Fruit fly (Drosophila melanogaster) whole organism, embryonic: ENCODE results near the gene baf.

Source experiments
- Asciz ChIP-seq: fragments of 200-800 bp; sonication (Bioruptor generic); optimal IDR thresholded peaks from 2 replicates; lab custom pipeline; 2017; ENCODE audit warnings: missing biosample characterization, mild to moderate bottlenecking, missing genetic modification characterization, missing genetic modification reagents
- Atf3 ChIP-seq: fragments of 200-800 bp; sonication (Bioruptor generic); optimal IDR thresholded peaks from 3 replicates; lab custom pipeline; 2016; ENCODE audit warnings: missing biosample characterization, missing genetic modification characterization
- Awh ChIP-seq: fragments of 200-800 bp; sonication (Bioruptor generic); IDR thresholded peaks from 2 replicates; pipeline ENCODE4, ENCODE4 v1.3.6; 2022; ENCODE audit warnings: missing biosample characterization, missing genetic modification characterization
- CG10267 ChIP-seq: fragments of 200-800 bp; sonication (Bioruptor generic); optimal IDR thresholded peaks from 2 replicates; lab custom pipeline; 2018; ENCODE audit warnings: missing biosample characterization, mild to moderate bottlenecking, missing genetic modification characterization, moderate library complexity
- CG10543 ChIP-seq: fragments of 200-800 bp; sonication (Bioruptor generic); optimal IDR thresholded peaks from 3 replicates; lab custom pipeline; 2017; ENCODE audit warnings: missing biosample characterization, mild to moderate bottlenecking, missing genetic modification characterization, moderate library complexity
- CG10959 ChIP-seq: fragments of 200-800 bp; sonication (Bioruptor generic); IDR thresholded peaks from 2 replicates; pipeline ENCODE4 v1.3.6; 2022; ENCODE audit warnings: missing biosample characterization, missing genetic modification characterization
- CG11085 ChIP-seq: fragments of 200-800 bp; sonication (Bioruptor generic); IDR thresholded peaks from 2 replicates; pipeline ENCODE4 v1.3.6; 2022; ENCODE audit warnings: missing biosample characterization, missing genetic modification characterization
- CG11723 ChIP-seq: fragments of 200-800 bp; sonication (Bioruptor generic); optimal IDR thresholded peaks from 2 replicates; lab custom pipeline; 2017; ENCODE audit warnings: missing biosample characterization, mild to moderate bottlenecking, missing genetic modification characterization
- CG12236 ChIP-seq: fragments of 200-800 bp; sonication (Bioruptor generic); optimal IDR thresholded peaks from 2 replicates; lab custom pipeline; 2016; ENCODE audit warnings: missing biosample characterization, missing genetic modification characterization
- CG13775 ChIP-seq: fragments of 200-800 bp; sonication (Bioruptor generic); optimal IDR thresholded peaks from 3 replicates; lab custom pipeline; 2017; ENCODE audit warnings: missing biosample characterization, mild to moderate bottlenecking, missing genetic modification characterization
- CG15479 ChIP-seq: fragments of 200-800 bp; sonication (Bioruptor generic); optimal IDR thresholded peaks from 3 replicates; lab custom pipeline; 2019; ENCODE audit warnings: missing biosample characterization, mild to moderate bottlenecking, missing genetic modification characterization, moderate library complexity
- CG16815 ChIP-seq: fragments of 200-800 bp; sonication (Bioruptor generic); optimal IDR thresholded peaks from 3 replicates; lab custom pipeline; 2017; ENCODE audit warnings: missing biosample characterization, mild to moderate bottlenecking, missing genetic modification characterization
- CG17829 ChIP-seq: fragments of 200-800 bp; optimal IDR thresholded peaks from 2 replicates; lab custom pipeline; 2019; ENCODE audit warnings: missing biosample characterization, mild to moderate bottlenecking, missing genetic modification characterization, moderate library complexity
- CG2199 ChIP-seq: fragments of 200-800 bp; sonication (Bioruptor generic); IDR thresholded peaks from 3 replicates; pipeline ENCODE4 v1.3.6; 2022; ENCODE audit warnings: missing biosample characterization, missing genetic modification characterization
- CG3281 ChIP-seq: fragments of 200-800 bp; sonication (Bioruptor generic); optimal IDR thresholded peaks from 3 replicates; lab custom pipeline; 2017; ENCODE audit warnings: missing biosample characterization, mild to moderate bottlenecking, missing genetic modification characterization
- CG3995 ChIP-seq: fragments of 200-800 bp; sonication (Bioruptor generic); optimal IDR thresholded peaks from 3 replicates; lab custom pipeline; 2016; ENCODE audit warnings: missing biosample characterization, missing genetic modification characterization
- CG4707 ChIP-seq: fragments of 200-800 bp; sonication (Bioruptor generic); optimal IDR thresholded peaks from 2 replicates; lab custom pipeline; 2018; ENCODE audit warnings: missing biosample characterization, mild to moderate bottlenecking, missing genetic modification characterization, moderate library complexity
- CG6689 ChIP-seq: fragments of 200-800 bp; sonication (Bioruptor generic); IDR thresholded peaks from 2 replicates; pipeline ENCODE4 v1.3.6; 2022; ENCODE audit warnings: missing biosample characterization, missing genetic modification characterization
- CG7357 ChIP-seq: fragments of 200-800 bp; sonication (Bioruptor generic); IDR thresholded peaks from 3 replicates; pipeline ENCODE4 v1.3.6; 2022; ENCODE audit warnings: missing biosample characterization, missing genetic modification characterization
- CG8089 ChIP-seq: fragments of 200-800 bp; sonication (Bioruptor generic); optimal IDR thresholded peaks from 3 replicates; lab custom pipeline; 2016; ENCODE audit warnings: missing biosample characterization, missing genetic modification characterization
- CG8281 ChIP-seq: fragments of 200-800 bp; sonication (Bioruptor generic); optimal IDR thresholded peaks from 2 replicates; lab custom pipeline; 2018; ENCODE audit warnings: missing biosample characterization, mild to moderate bottlenecking, missing genetic modification characterization, moderate library complexity
- CG9609 ChIP-seq: fragments of 200-800 bp; sonication (Bioruptor generic); optimal IDR thresholded peaks from 3 replicates; lab custom pipeline; 2016; ENCODE audit warnings: missing biosample characterization, missing genetic modification characterization
- CG9727 ChIP-seq: fragments of 200-800 bp; sonication (Bioruptor generic); optimal IDR thresholded peaks from 3 replicates; lab custom pipeline; 2017; ENCODE audit warnings: missing biosample characterization, mild to moderate bottlenecking, missing genetic modification characterization
- Hr39 ChIP-seq: fragments of >200 bp; optimal IDR thresholded peaks from 2 replicates; lab custom pipeline; 2017
- Lhr ChIP-seq: fragments of 200-800 bp; sonication (Bioruptor generic); optimal IDR thresholded peaks from 3 replicates; lab custom pipeline; 2017; ENCODE audit warnings: mild to moderate bottlenecking, missing biosample characterization, missing genetic modification reagents, missing genetic modification characterization
- Lpt ChIP-seq: fragments of >200 bp; optimal IDR thresholded peaks from 2 replicates; lab custom pipeline; 2018; ENCODE audit warnings: missing biosample characterization, missing genetic modification characterization
- Neu2 ChIP-seq: fragments of 200-800 bp; sonication (Bioruptor generic); optimal IDR thresholded peaks from 3 replicates; lab custom pipeline; 2016; ENCODE audit warnings: missing biosample characterization, missing genetic modification characterization, borderline replicate concordance
- Poxn ChIP-seq: fragments of 200-800 bp; sonication (Bioruptor generic); IDR thresholded peaks from 2 replicates; pipeline ENCODE4 v1.3.6; 2022; ENCODE audit warnings: missing biosample characterization, missing genetic modification characterization
- Side ChIP-seq: fragments of 200-800 bp; sonication (Bioruptor generic); optimal IDR thresholded peaks from 2 replicates; lab custom pipeline; 2016; ENCODE audit warnings: missing biosample characterization, missing genetic modification characterization
- ac ChIP-seq: fragments of 200-800 bp; sonication (Bioruptor generic); optimal IDR thresholded peaks from 3 replicates; lab custom pipeline; 2017; ENCODE audit warnings: missing biosample characterization, mild to moderate bottlenecking, missing genetic modification characterization
- ap ChIP-seq: fragments of 200-800 bp; sonication (Bioruptor generic); IDR thresholded peaks from 2 replicates; pipeline ENCODE4 v1.3.6; 2022; ENCODE audit warnings: missing biosample characterization, missing genetic modification characterization
- chn ChIP-seq: fragments of 200-800 bp; sonication (Bioruptor generic); optimal IDR thresholded peaks from 2 replicates; lab custom pipeline; 2016; ENCODE audit warnings: missing biosample characterization, missing genetic modification characterization
- ci ChIP-seq: fragments of 200-800 bp; sonication (Bioruptor generic); IDR thresholded peaks from 3 replicates; pipeline ENCODE4 v1.3.6; 2022; ENCODE audit warnings: missing biosample characterization, missing genetic modification characterization
- dan ChIP-seq: fragments of 200-800 bp; sonication (Bioruptor generic); IDR thresholded peaks from 2 replicates; pipeline ENCODE4 v1.3.6; 2022; ENCODE audit warnings: missing biosample characterization, missing genetic modification characterization
- dpn ChIP-seq, 2 experiments: fragments of 200-800 bp; sonication (Bioruptor generic); optimal IDR thresholded peaks; 3 replicates each; lab custom pipeline; 2016; ENCODE audit warnings: missing biosample characterization in 2 of 2, missing genetic modification characterization in 2 of 2
- emc ChIP-seq: fragments of 200-800 bp; sonication (Bioruptor generic); optimal IDR thresholded peaks from 2 replicates; lab custom pipeline; 2016; ENCODE audit warnings: missing biosample characterization, missing genetic modification characterization
- ftz-f1 ChIP-seq: fragments of 200-800 bp; sonication (Bioruptor generic); optimal IDR thresholded peaks from 2 replicates; lab custom pipeline; 2016; ENCODE audit warnings: missing biosample characterization, missing genetic modification characterization
- gem ChIP-seq: fragments of 200-800 bp; sonication (Bioruptor generic); optimal IDR thresholded peaks from 2 replicates; lab custom pipeline; 2019; ENCODE audit warnings: missing biosample characterization, mild to moderate bottlenecking, missing genetic modification characterization, moderate library complexity
- gfzf ChIP-seq: fragments of 200-800 bp; sonication (Bioruptor generic); optimal IDR thresholded peaks from 2 replicates; lab custom pipeline; 2016; ENCODE audit warnings: missing biosample characterization, mild to moderate bottlenecking, missing genetic modification characterization, moderate library complexity
- grau ChIP-seq: fragments of 200-800 bp; optimal IDR thresholded peaks from 3 replicates; lab custom pipeline; 2019; ENCODE audit warnings: missing biosample characterization, mild to moderate bottlenecking, missing genetic modification characterization, moderate library complexity
- klu ChIP-seq: fragments of 200-800 bp; sonication (Bioruptor generic); IDR thresholded peaks from 2 replicates; pipeline ENCODE4 v1.3.6; 2022; ENCODE audit warnings: missing biosample characterization, missing genetic modification characterization
- otp ChIP-seq: fragments of 200-800 bp; sonication (Bioruptor generic); IDR thresholded peaks from 3 replicates; pipeline ENCODE4, ENCODE4 v1.3.6; 2022; ENCODE audit warnings: missing biosample characterization, missing genetic modification characterization
- pb ChIP-seq: fragments of 200-800 bp; sonication (Bioruptor generic); optimal IDR thresholded peaks from 3 replicates; lab custom pipeline; 2016; ENCODE audit warnings: missing biosample characterization, missing genetic modification characterization
- pzg ChIP-seq: fragments of 200-800 bp; sonication (Bioruptor generic); optimal IDR thresholded peaks from 3 replicates; lab custom pipeline; 2018; ENCODE audit warnings: missing biosample characterization, mild to moderate bottlenecking, missing genetic modification characterization, moderate library complexity
- ro ChIP-seq: fragments of 200-800 bp; sonication (Bioruptor generic); IDR thresholded peaks from 2 replicates; pipeline ENCODE4 v1.3.6; 2022; ENCODE audit warnings: missing biosample characterization, missing genetic modification characterization
- slou ChIP-seq: fragments of 200-800 bp; sonication (Bioruptor generic); optimal IDR thresholded peaks from 3 replicates; lab custom pipeline; 2016; ENCODE audit warnings: missing biosample characterization, missing genetic modification characterization
- sob ChIP-seq: fragments of 200-800 bp; sonication (Bioruptor generic); IDR thresholded peaks from 2 replicates; pipeline ENCODE4 v1.3.6; 2022; ENCODE audit warnings: missing biosample characterization, missing genetic modification characterization
- sr ChIP-seq: fragments of 200-800 bp; sonication (Bioruptor generic); IDR thresholded peaks from 3 replicates; pipeline ENCODE4 v1.3.6; 2022; ENCODE audit warnings: missing biosample characterization, missing genetic modification characterization
- tgo ChIP-seq: fragments of 200-800 bp; sonication (Bioruptor generic); IDR thresholded peaks from 3 replicates; pipeline ENCODE4 v1.3.6; 2022; ENCODE audit warnings: missing biosample characterization, missing genetic modification characterization
- tup ChIP-seq: fragments of 200-800 bp; sonication (Bioruptor generic); optimal IDR thresholded peaks from 2 replicates; lab custom pipeline; 2016; ENCODE audit warnings: missing biosample characterization, mild to moderate bottlenecking, missing genetic modification characterization, moderate library complexity

baf gene

dm6 chr2L:7993984-7994854, 35.0 kb upstream of the baf start, which contains the start of gene pes (continued):
- peak; percentile 88 to 91 for TF ChIP-seq dpn (GFP tag; optimal IDR thresholded peaks at IDR 0.05; lab: Kevin White, UChicago)
- no peak; the same call in 2 of the 3 replicates for TF ChIP-seq tgo (GFP tag; lab: Robert Waterston, UW)
- TF ChIP-seq CG8089 (GFP tag; lab: Kevin White, UChicago): no peak
- TF ChIP-seq CG11085 (GFP tag; lab: Robert Waterston, UW): peak; percentile 90
- peak; percentile 88; the same call in 1 of the 2 replicates for TF ChIP-seq dan (GFP tag; lab: Robert Waterston, UW)
- no peak for TF ChIP-seq Lpt (GFP tag; lab: Kevin White, UChicago)
- peak; percentile 97 for TF ChIP-seq CG9727 (GFP tag; lab: Kevin White, UChicago)
- peak; percentile 86 for TF ChIP-seq Awh
- TF ChIP-seq ro: no peak
- peak; percentile 80 for TF ChIP-seq grau (tag; lab: Kevin White, UChicago)
- TF ChIP-seq CG7357: peak; percentile 88
- no peak for TF ChIP-seq pzg (GFP tag; lab: Kevin White, UChicago)
- peak; percentile 60 for TF ChIP-seq Atf3 (GFP tag; lab: Kevin White, UChicago)
- no peak for TF ChIP-seq CG12236 (GFP tag; lab: Kevin White, UChicago)
- TF ChIP-seq ap (GFP tag; lab: Robert Waterston, UW): peak; percentile 67
- peak; percentile 48 for TF ChIP-seq gem (tag; lab: Kevin White, UChicago)
- TF ChIP-seq Neu2: peak; percentile 62
- TF ChIP-seq CG17829 (tag; lab: Kevin White, UChicago): peak; percentile 86
- TF ChIP-seq CG11723 (GFP tag; lab: Kevin White, UChicago): no peak
- peak; percentile 68 for TF ChIP-seq Lhr (GFP tag; lab: Kevin White, UChicago)
- TF ChIP-seq CG3995: peak; percentile 70
- no peak for TF ChIP-seq Hr39 (lab: Kevin White, UChicago)
- peak; percentile 64 for TF ChIP-seq sob (GFP tag; lab: Robert Waterston, UW)
- peak; percentile 70 for TF ChIP-seq emc (GFP tag; lab: Kevin White, UChicago)
- peak; percentile 82 for TF ChIP-seq Poxn (GFP tag; lab: Robert Waterston, UW)
- TF ChIP-seq CG15479 (GFP tag; lab: Kevin White, UChicago): peak; percentile 28
- TF ChIP-seq CG3281 (GFP tag; lab: Kevin White, UChicago): peak; percentile 96
- peak; percentile 60 for TF ChIP-seq Asciz (GFP tag; lab: Kevin White, UChicago)
- peak; percentile 66 for TF ChIP-seq CG4707 (GFP tag; lab: Kevin White, UChicago)
- peak; percentile 90 for TF ChIP-seq CG13775 (GFP tag; lab: Kevin White, UChicago)
- TF ChIP-seq pb (GFP tag; lab: Kevin White, UChicago): peak; percentile 83
- TF ChIP-seq chn (GFP tag; lab: Kevin White, UChicago): peak; percentile 53
- peak; percentile 88 for TF ChIP-seq CG10543 (GFP tag; lab: Kevin White, UChicago)
- TF ChIP-seq CG2199 (GFP tag; lab: Robert Waterston, UW): peak; percentile 90; the same call in 1 of the 3 replicates
- peak; percentile 46; the same call in 2 of the 3 replicates for TF ChIP-seq sr (GFP tag; lab: Robert Waterston, UW)
- peak; percentile 69 for TF ChIP-seq ac (GFP tag; lab: Kevin White, UChicago)
- peak; percentile 85 for TF ChIP-seq slou (GFP tag; lab: Kevin White, UChicago)
- peak; percentile 95 for TF ChIP-seq CG6689
- peak; percentile 89 for TF ChIP-seq CG10959 (GFP tag; lab: Robert Waterston, UW)
- peak; percentile 81 for TF ChIP-seq ci (GFP tag; lab: Robert Waterston, UW)
- TF ChIP-seq tup (GFP tag; lab: Kevin White, UChicago): peak; percentile 90
- TF ChIP-seq ftz-f1: peak; percentile 85
- TF ChIP-seq CG8281: peak; percentile 84
- peak; percentile 74 for TF ChIP-seq CG16815 (GFP tag; lab: Kevin White, UChicago)
- TF ChIP-seq CG10267 (tag; lab: Kevin White, UChicago): peak; percentile 89
- TF ChIP-seq gfzf (GFP tag; lab: Kevin White, UChicago): peak; percentile 8
- no peak for TF ChIP-seq klu (GFP tag; lab: Robert Waterston, UW)
- no peak for TF ChIP-seq CG9609 (GFP tag; lab: Kevin White, UChicago)
- peak; percentile 92 for TF ChIP-seq Side (GFP tag; lab: Kevin White, UChicago)
- TF ChIP-seq otp: peak; percentile 86
